Worm (Caenorhabditis elegans): ENCODE measurements around the gene C35A11.4.

The C35A11.4 gene

DNA sequence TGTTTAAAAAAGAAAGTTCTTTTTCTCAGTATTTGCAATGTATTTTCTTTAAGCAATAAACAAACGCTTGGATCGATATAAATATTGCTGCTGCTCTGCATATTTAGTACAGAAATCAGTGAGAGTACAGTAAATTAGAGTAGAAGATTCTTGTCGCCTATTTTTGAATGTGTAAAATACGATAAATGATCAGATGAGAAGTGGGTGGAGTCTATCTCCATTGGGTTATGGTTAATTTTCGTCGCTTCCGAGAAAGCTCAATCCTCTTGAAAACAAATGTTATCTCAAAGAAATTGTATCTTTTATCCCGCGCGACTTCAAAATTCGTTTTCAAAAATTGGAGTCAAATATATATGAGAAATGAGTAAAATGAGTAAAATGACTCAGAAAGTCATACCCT, 34.2 kb downstream of the C35A11.4 start, which contains the start of gene nhr-216:
nhr-216 (minus strand) TSS at position 101 of the 400 bp plus-strand sequence.
- TF ChIP-seq skn-1 (tag; optimal IDR thresholded peaks at IDR 0.05) (no peak), snpc-4 (tag; optimal IDR thresholded peaks at IDR 0.05) (no peak)

DNA sequence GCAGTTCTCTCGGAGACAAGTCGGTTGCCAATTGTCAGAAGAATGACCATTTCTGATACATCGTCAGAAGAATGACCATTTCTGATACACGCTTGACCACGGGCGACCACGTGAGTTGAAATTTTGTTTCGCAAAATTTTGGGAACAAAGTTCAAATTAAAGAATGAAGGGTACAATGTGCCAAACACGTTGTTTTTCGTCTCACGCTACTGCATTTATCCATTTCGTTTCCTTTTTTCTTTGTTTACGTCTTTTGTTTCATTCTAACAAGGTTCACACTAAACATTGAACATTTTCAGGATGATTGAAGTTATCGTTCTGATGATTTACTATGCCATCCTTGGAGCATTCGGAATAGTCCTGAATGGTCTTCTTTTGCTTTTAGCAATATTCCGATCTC, 41.5 kb downstream of the C35A11.4 start, which contains the start of gene srd-9:
srd-9 (plus strand) TSS at position 301 of the 400 bp plus-strand sequence.
- TF ChIP-seq hmg-11 (tag; optimal IDR thresholded peaks at IDR 0.05) (no peak), nhr-28 (tag; optimal IDR thresholded peaks at IDR 0.05) (no peak), elt-3 (tag; optimal IDR thresholded peaks at IDR 0.05) (no peak), nhr-11 (tag; optimal IDR thresholded peaks at IDR 0.05) (no peak), nhr-237 (tag; optimal IDR thresholded peaks at IDR 0.05) (no peak), sea-2 (GFP tag; optimal IDR thresholded peaks at IDR 0.05) (no peak), fkh-2 (tag; optimal IDR thresholded peaks at IDR 0.05) (no peak), unc-39 (tag; optimal IDR thresholded peaks at IDR 0.05) (no peak), nhr-43 (tag; optimal IDR thresholded peaks at IDR 0.05; ENCODE audit: poor library complexity, severe bottlenecking) (no peak)

DNA sequence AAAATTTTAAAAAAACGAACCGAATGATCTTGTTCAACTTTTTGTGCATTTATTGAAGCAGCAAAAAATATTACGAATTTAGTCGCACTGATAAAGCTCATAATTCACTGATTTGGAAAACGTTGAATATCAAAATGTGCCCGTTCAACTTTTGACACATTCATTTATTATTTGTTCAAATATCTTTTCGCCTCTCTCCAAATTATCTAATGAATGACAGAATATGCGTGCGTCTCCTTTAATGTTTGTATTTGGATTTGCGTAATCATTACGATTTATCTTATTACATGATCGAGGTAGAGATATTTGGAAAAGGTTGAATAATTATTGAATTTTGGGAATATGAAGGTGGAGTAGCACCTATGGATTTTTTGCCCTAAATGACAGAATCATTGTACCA, 43.5 kb downstream of the C35A11.4 start, which contains the start of gene T09D3.3:
T09D3.3 (minus strand) TSS at position 101 of the 400 bp plus-strand sequence.
- no peak for TF ChIP-seq lsy-12 (tag; optimal IDR thresholded peaks at IDR 0.05)
- TF ChIP-seq eor-1 (tag; optimal IDR thresholded peaks at IDR 0.05), result no peak
- no peak for TF ChIP-seq hmg-11 (tag; optimal IDR thresholded peaks at IDR 0.05)
- no peak for TF ChIP-seq fos-1 (tag; optimal IDR thresholded peaks at IDR 0.05)
- no peak for TF ChIP-seq skn-1 (tag; optimal IDR thresholded peaks at IDR 0.05)
- no peak for TF ChIP-seq fkh-10 (GFP tag; optimal IDR thresholded peaks at IDR 0.05)
- TF ChIP-seq nhr-25 (tag; optimal IDR thresholded peaks at IDR 0.05), result no peak
- TF ChIP-seq lin-39 (tag; optimal IDR thresholded peaks at IDR 0.05), result no peak

DNA sequence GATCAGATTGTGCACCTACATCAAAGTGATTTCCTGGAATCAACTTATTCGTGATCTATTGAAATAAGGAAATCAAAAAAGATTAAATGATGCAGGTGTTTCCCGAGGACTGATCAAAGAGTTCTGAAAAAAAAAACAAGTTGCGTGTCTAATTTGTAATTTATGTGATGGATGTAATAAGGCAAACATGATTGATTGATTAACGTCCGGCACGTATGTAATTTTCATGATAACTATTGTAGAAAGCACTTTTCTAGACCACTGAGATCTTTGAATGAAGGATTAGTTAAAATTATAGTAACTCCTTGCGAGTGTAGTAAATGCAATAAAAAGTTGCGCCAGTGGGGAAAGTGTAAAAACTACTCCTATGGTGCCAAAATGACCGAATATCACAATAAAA, 47.5 kb downstream of the C35A11.4 start, which contains the start of gene srg-25:
srg-25 (minus strand) TSS at position 101 of the 400 bp plus-strand sequence.
- TF ChIP-seq hmg-11 (tag; optimal IDR thresholded peaks at IDR 0.05) (no peak), mdl-1 (tag; optimal IDR thresholded peaks at IDR 0.05) (no peak), nhr-25 (tag; optimal IDR thresholded peaks at IDR 0.05) (no peak), fos-1 (tag; optimal IDR thresholded peaks at IDR 0.05) (no peak), ama-1 (optimal IDR thresholded peaks at IDR 0.05) (no peak), ceh-9 (tag; optimal IDR thresholded peaks at IDR 0.05) (no peak), ZK546.5 (tag; optimal IDR thresholded peaks at IDR 0.05) (no peak), nhr-12 (tag; optimal IDR thresholded peaks at IDR 0.05) (no peak), nhr-43 (tag; optimal IDR thresholded peaks at IDR 0.05; ENCODE audit: poor library complexity, severe bottlenecking) (no peak), snpc-4 (tag; optimal IDR thresholded peaks at IDR 0.05) (no peak), fkh-10 (GFP tag; optimal IDR thresholded peaks at IDR 0.05) (no peak), lin-15B (tag; optimal IDR thresholded peaks at IDR 0.05) (no peak), nhr-237 (tag; optimal IDR thresholded peaks at IDR 0.05) (no peak), ceh-28 (tag; optimal IDR thresholded peaks at IDR 0.05) (no peak), nhr-23 (tag; optimal IDR thresholded peaks at IDR 0.05) (no peak)

DNA sequence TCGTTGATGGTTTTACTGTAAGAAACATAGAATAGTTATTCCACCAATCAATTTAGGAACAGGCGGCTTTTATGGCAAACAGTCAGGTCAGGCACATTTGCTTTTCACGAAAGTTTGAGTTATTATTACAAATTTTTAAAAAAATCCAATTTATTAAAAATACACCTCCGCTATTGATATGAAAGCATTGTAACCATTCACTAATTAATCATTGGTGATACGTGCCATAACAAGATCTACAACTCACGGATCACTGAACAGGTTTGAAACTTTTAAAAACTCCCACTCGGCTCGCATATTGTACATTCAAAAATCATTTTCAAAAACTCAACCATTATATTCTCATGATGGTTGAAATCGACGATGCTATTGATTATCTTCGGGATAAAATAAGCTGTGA, 53.5 kb downstream of the C35A11.4 start, which contains the start of gene srg-27:
srg-27 (plus strand) TSS at position 301 of the 400 bp plus-strand sequence.
- TF ChIP-seq nhr-28 (tag; optimal IDR thresholded peaks at IDR 0.05) (no peak), ztf-11 (tag; optimal IDR thresholded peaks at IDR 0.05) (no peak), nhr-23 (tag; optimal IDR thresholded peaks at IDR 0.05) (no peak)

All from whole organism, L3 larva.